Fruit fly (Drosophila melanogaster) whole organism, embryonic: ENCODE measurements around the gene dgrn.

ENCODE experiments used
- B-H2 ChIP-seq: fragments of 200-800 bp; sonication (Bioruptor generic); optimal IDR thresholded peaks from 2 replicates; lab custom pipeline; 2018; ENCODE audit warnings: missing biosample characterization, mild to moderate bottlenecking, missing genetic modification characterization
- BtbVII ChIP-seq: fragments of 200-800 bp; sonication (Bioruptor generic); optimal IDR thresholded peaks from 3 replicates; lab custom pipeline; 2017; ENCODE audit warnings: missing biosample characterization, mild to moderate bottlenecking, missing genetic modification characterization
- CG10209 ChIP-seq: fragments of 200-800 bp; sonication (Bioruptor generic); optimal IDR thresholded peaks from 3 replicates; lab custom pipeline; 2017; ENCODE audit warnings: missing biosample characterization, mild to moderate bottlenecking, missing genetic modification characterization, missing genetic modification reagents
- CG11456 ChIP-seq: fragments of 200-800 bp; sonication (Bioruptor generic); IDR thresholded peaks from 3 replicates; pipeline ENCODE4 v1.3.6; 2022; ENCODE audit warnings: missing biosample characterization, missing genetic modification characterization
- CG11723 ChIP-seq: fragments of 200-800 bp; sonication (Bioruptor generic); optimal IDR thresholded peaks from 2 replicates; lab custom pipeline; 2017; ENCODE audit warnings: missing biosample characterization, mild to moderate bottlenecking, missing genetic modification characterization
- CG14710 ChIP-seq: fragments of 200-800 bp; sonication (Bioruptor generic); optimal IDR thresholded peaks from 3 replicates; lab custom pipeline; 2019; ENCODE audit warnings: missing biosample characterization, mild to moderate bottlenecking, missing genetic modification characterization, moderate library complexity
- CG15479 ChIP-seq: fragments of 200-800 bp; sonication (Bioruptor generic); optimal IDR thresholded peaks from 3 replicates; lab custom pipeline; 2019; ENCODE audit warnings: missing biosample characterization, mild to moderate bottlenecking, missing genetic modification characterization, moderate library complexity
- CG17385 ChIP-seq: fragments of 200-800 bp; sonication (Bioruptor generic); optimal IDR thresholded peaks from 3 replicates; lab custom pipeline; 2018; ENCODE audit warnings: missing biosample characterization, mild to moderate bottlenecking, missing genetic modification characterization
- CG2199 ChIP-seq: fragments of 200-800 bp; sonication (Bioruptor generic); IDR thresholded peaks from 3 replicates; pipeline ENCODE4 v1.3.6; 2022; ENCODE audit warnings: missing biosample characterization, missing genetic modification characterization
- CG30020 ChIP-seq: fragments of 200-800 bp; optimal IDR thresholded peaks from 2 replicates; lab custom pipeline; 2019; ENCODE audit warnings: missing biosample characterization, mild to moderate bottlenecking, missing genetic modification characterization, moderate library complexity
- CG31388 ChIP-seq: fragments of 200-800 bp; sonication (Bioruptor generic); optimal IDR thresholded peaks from 2 replicates; lab custom pipeline; 2016; ENCODE audit warnings: missing biosample characterization, missing genetic modification characterization
- CG4617 ChIP-seq: fragments of 200-800 bp; sonication (Bioruptor generic); optimal IDR thresholded peaks from 3 replicates; lab custom pipeline; 2016; ENCODE audit warnings: missing biosample characterization, missing genetic modification characterization, borderline replicate concordance
- CG6254 ChIP-seq: fragments of 200-800 bp; sonication (Bioruptor generic); optimal IDR thresholded peaks from 3 replicates; lab custom pipeline; 2017; ENCODE audit warnings: mild to moderate bottlenecking, missing biosample characterization, missing genetic modification reagents, missing genetic modification characterization
- CG7928 ChIP-seq: fragments of 200-800 bp; sonication (Bioruptor generic); optimal IDR thresholded peaks from 2 replicates; lab custom pipeline; 2017; ENCODE audit warnings: missing biosample characterization, mild to moderate bottlenecking, missing genetic modification characterization
- CG9727 ChIP-seq: fragments of 200-800 bp; sonication (Bioruptor generic); optimal IDR thresholded peaks from 3 replicates; lab custom pipeline; 2017; ENCODE audit warnings: missing biosample characterization, mild to moderate bottlenecking, missing genetic modification characterization
- Chrac-16 ChIP-seq: fragments of 200-800 bp; sonication (Bioruptor generic); optimal IDR thresholded peaks from 3 replicates; lab custom pipeline; 2016; ENCODE audit warnings: missing biosample characterization, missing genetic modification characterization
- D ChIP-seq, 2 experiments: fragments of 200-800 bp in 1 of 2; fragments of >200 bp in 1 of 2; sonication (Bioruptor generic) in 1 of 2; optimal IDR thresholded peaks; 2 replicates in 1 of 2; 3 replicates in 1 of 2; lab custom pipeline; 2017; ENCODE audit warnings: mild to moderate bottlenecking in 1 of 2, missing biosample characterization in 1 of 2, missing genetic modification characterization in 1 of 2, missing genetic modification reagents in 1 of 2
- Dp ChIP-seq: fragments of 200-800 bp; sonication (Bioruptor generic); optimal IDR thresholded peaks from 2 replicates; lab custom pipeline; 2018; ENCODE audit warnings: missing biosample characterization, mild to moderate bottlenecking, missing genetic modification characterization, moderate library complexity
- HLH3B ChIP-seq: fragments of 200-800 bp; sonication (Bioruptor generic); IDR thresholded peaks from 2 replicates; pipeline ENCODE4 v1.3.6; 2022; ENCODE audit warnings: missing biosample characterization, missing genetic modification characterization
- Hey ChIP-seq: fragments of 200-800 bp; sonication (Bioruptor generic); optimal IDR thresholded peaks from 3 replicates; lab custom pipeline; 2018; ENCODE audit warnings: missing biosample characterization, mild to moderate bottlenecking, missing genetic modification characterization
- Hmx ChIP-seq: fragments of 200-800 bp; sonication (Bioruptor generic); optimal IDR thresholded peaks from 2 replicates; lab custom pipeline; 2016; ENCODE audit warnings: missing biosample characterization, missing genetic modification characterization
- Lpt ChIP-seq: fragments of >200 bp; optimal IDR thresholded peaks from 2 replicates; lab custom pipeline; 2018; ENCODE audit warnings: missing biosample characterization, missing genetic modification characterization
- Med ChIP-seq: fragments of 200-800 bp; sonication (Bioruptor generic); peaks from one replicate; lab custom pipeline; 2016; ENCODE audit warnings: missing biosample characterization, missing genetic modification characterization, mild to moderate bottlenecking, inconsistent platforms, moderate library complexity
- NC2β ChIP-seq: fragments of 200-800 bp; sonication (Bioruptor generic); optimal IDR thresholded peaks from 2 replicates; lab custom pipeline; 2016; ENCODE audit warnings: missing biosample characterization, missing genetic modification characterization
- Sry-δ ChIP-seq: fragments of 200-800 bp; sonication (Bioruptor generic); optimal IDR thresholded peaks from 2 replicates; lab custom pipeline; 2016; ENCODE audit warnings: missing biosample characterization, missing genetic modification characterization
- Tbp ChIP-seq: fragments of >200 bp; optimal IDR thresholded peaks from 2 replicates; lab custom pipeline; 2018; ENCODE audit warnings: missing biosample characterization, missing genetic modification characterization
- ara ChIP-seq: fragments of 200-800 bp; sonication (Bioruptor generic); IDR thresholded peaks from 2 replicates; pipeline ENCODE4 v1.3.6; 2022; ENCODE audit warnings: missing biosample characterization, missing genetic modification characterization
- ato ChIP-seq: fragments of 200-800 bp; sonication (Bioruptor generic); IDR thresholded peaks from 2 replicates; pipeline ENCODE4 v1.3.6; 2022; ENCODE audit warnings: missing biosample characterization, missing genetic modification characterization; ENCODE audit not compliant: partially characterized antibody
- br ChIP-seq: fragments of >200 bp; optimal IDR thresholded peaks from 2 replicates; lab custom pipeline; 2017
- cg ChIP-seq: fragments of 200-800 bp; sonication (Bioruptor generic); optimal IDR thresholded peaks from 3 replicates; lab custom pipeline; 2019; ENCODE audit warnings: missing biosample characterization, mild to moderate bottlenecking, missing genetic modification characterization, moderate library complexity
- chn ChIP-seq: fragments of 200-800 bp; sonication (Bioruptor generic); optimal IDR thresholded peaks from 2 replicates; lab custom pipeline; 2016; ENCODE audit warnings: missing biosample characterization, missing genetic modification characterization
- disco-r ChIP-seq: fragments of 200-800 bp; sonication (Bioruptor generic); optimal IDR thresholded peaks from 2 replicates; lab custom pipeline; 2016; ENCODE audit warnings: missing biosample characterization, missing genetic modification characterization
- dm ChIP-seq: fragments of 200-800 bp; sonication (Bioruptor generic); optimal IDR thresholded peaks from 3 replicates; lab custom pipeline; 2016; ENCODE audit warnings: missing biosample characterization, missing genetic modification characterization
- ems ChIP-seq: fragments of 200-800 bp; sonication (Bioruptor generic); optimal IDR thresholded peaks from 3 replicates; lab custom pipeline; 2016; ENCODE audit warnings: missing biosample characterization, missing genetic modification characterization
- gsb-n ChIP-seq: fragments of 200-800 bp; sonication (Bioruptor generic); optimal IDR thresholded peaks from 3 replicates; lab custom pipeline; 2018; ENCODE audit warnings: missing biosample characterization, mild to moderate bottlenecking, missing genetic modification characterization
- gt ChIP-seq: fragments of 200-800 bp; sonication (Bioruptor generic); IDR thresholded peaks from 2 replicates; pipeline ENCODE4 v1.3.6; 2022; ENCODE audit warnings: missing biosample characterization, missing genetic modification characterization
- hkb ChIP-seq, 2 experiments: fragments of 200-800 bp in 1 of 2; fragments of >200 bp in 1 of 2; sonication (Bioruptor generic) in 1 of 2; IDR thresholded peaks in 1 of 2; optimal IDR thresholded peaks in 1 of 2; 2 replicates each; pipeline versions ENCODE4 v1.3.6 to Lab custom; 2017 to 2022; ENCODE audit warnings: missing biosample characterization in 1 of 2, missing genetic modification characterization in 1 of 2
- jigr1 ChIP-seq: fragments of 200-800 bp; sonication (Bioruptor generic); IDR thresholded peaks from 3 replicates; pipeline ENCODE4 v1.3.6; 2022; ENCODE audit warnings: missing biosample characterization, missing genetic modification characterization
- nmo ChIP-seq: fragments of 200-800 bp; sonication (Bioruptor generic); optimal IDR thresholded peaks from 2 replicates; lab custom pipeline; 2018; ENCODE audit warnings: missing biosample characterization, mild to moderate bottlenecking, missing genetic modification characterization, moderate library complexity
- pum ChIP-seq: fragments of 200-800 bp; sonication (Bioruptor generic); optimal IDR thresholded peaks from 2 replicates; lab custom pipeline; 2016; ENCODE audit warnings: missing biosample characterization, missing genetic modification characterization
- ranshi ChIP-seq: fragments of 200-800 bp; sonication (Bioruptor generic); IDR thresholded peaks from 2 replicates; pipeline ENCODE4 v1.3.6; 2022; ENCODE audit warnings: missing biosample characterization, missing genetic modification characterization
- row ChIP-seq: fragments of 200-800 bp; sonication (Bioruptor generic); IDR thresholded peaks from 3 replicates; pipeline ENCODE4 v1.3.6; 2022; ENCODE audit warnings: missing biosample characterization, missing genetic modification characterization
- sr ChIP-seq: fragments of 200-800 bp; sonication (Bioruptor generic); IDR thresholded peaks from 3 replicates; pipeline ENCODE4 v1.3.6; 2022; ENCODE audit warnings: missing biosample characterization, missing genetic modification characterization
- tio ChIP-seq: fragments of 200-800 bp; sonication (Bioruptor generic); optimal IDR thresholded peaks from 2 replicates; lab custom pipeline; 2017; ENCODE audit warnings: missing biosample characterization, missing genetic modification characterization, inconsistent platforms
- vvl ChIP-seq: fragments of 200-800 bp; sonication (Bioruptor generic); IDR thresholded peaks from 2 replicates; pipeline ENCODE4 v1.3.6; 2022; ENCODE audit warnings: missing biosample characterization, missing genetic modification characterization
- yki ChIP-seq: fragments of >200 bp; optimal IDR thresholded peaks from 3 replicates; lab custom pipeline; 2018
- zfh1 ChIP-seq: fragments of 200-800 bp; sonication (Bioruptor generic); IDR thresholded peaks from 3 replicates; pipeline ENCODE4 v1.3.6; 2022; ENCODE audit warnings: missing biosample characterization, missing genetic modification characterization

The dgrn gene

DNA sequence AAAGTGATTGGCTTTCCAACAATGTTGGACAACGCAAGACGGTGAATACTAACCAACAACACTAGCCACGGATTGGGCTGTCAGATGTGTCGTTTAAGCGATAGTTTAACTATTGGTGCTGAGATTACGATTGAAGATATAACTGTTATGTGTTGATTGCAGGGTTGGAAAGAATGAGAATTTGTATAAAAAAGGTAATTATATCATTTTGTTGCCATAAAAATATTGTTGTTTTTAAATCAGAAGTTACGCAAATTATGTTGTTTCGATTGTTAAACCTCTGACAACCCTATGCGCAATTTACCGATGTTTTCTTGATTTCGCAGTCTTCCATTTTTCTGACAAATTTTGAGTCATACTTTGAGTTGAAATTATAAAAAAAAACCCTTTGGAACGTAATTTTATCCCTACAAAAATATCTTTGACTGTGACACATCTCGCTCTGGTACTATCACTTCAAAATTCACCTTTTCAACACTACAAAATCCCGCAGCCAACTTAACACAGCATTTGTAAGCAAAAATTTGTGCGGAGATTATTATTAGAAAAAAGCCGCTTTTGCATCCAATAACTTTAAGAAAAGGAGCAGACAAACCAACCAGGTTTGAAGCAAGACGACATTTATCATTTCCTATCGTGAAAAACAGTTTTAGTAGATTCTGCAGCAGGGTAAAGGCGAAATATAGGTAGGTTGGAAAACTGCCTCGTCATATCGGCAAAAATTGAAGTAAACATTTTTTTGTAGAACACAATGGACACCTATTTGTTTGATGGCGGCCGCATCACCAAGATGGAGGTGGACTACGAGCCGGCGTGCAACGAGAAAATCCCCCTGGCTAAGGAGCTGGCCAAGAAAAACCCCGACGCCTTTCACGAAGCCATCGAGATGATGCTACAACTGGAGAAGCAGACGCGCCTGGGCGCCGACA lies 35.1 kb upstream of the dgrn start, which contains the start of the genes Hat1 and Rpn5 (continued):
- peak; percentile 80 for TF ChIP-seq Chrac-16 (GFP tag; lab: Kevin White, UChicago)
- TF ChIP-seq Hey (tag; lab: Kevin White, UChicago): peak; percentile 21
- peak; percentile 77 for TF ChIP-seq CG10209 (GFP tag; lab: Kevin White, UChicago)
- TF ChIP-seq chn (GFP tag; lab: Kevin White, UChicago): peak; percentile 91
- TF ChIP-seq CG9727: peak; percentile 87
- peak; percentile 42 for TF ChIP-seq CG30020 (tag; lab: Kevin White, UChicago)
- no peak for TF ChIP-seq ara
- TF ChIP-seq CG11723 (GFP tag; lab: Kevin White, UChicago): peak; percentile 57

- TF ChIP-seq tio (GFP tag; lab: Kevin White, UChicago): peak; percentile 98
- peak; percentile 98 for TF ChIP-seq disco-r (GFP tag; lab: Kevin White, UChicago)
- peak; percentile 97 for TF ChIP-seq HLH3B (GFP tag; lab: Robert Waterston, UW)
- no peak for TF ChIP-seq hkb (optimal IDR thresholded peaks at IDR 0.05; lab: Kevin White, UChicago)
- TF ChIP-seq hkb (GFP tag; IDR thresholded peaks at IDR 0.05; lab: Robert Waterston, UW): peak; percentile 98
- peak; percentile 100 for TF ChIP-seq Med (GFP tag; lab: Kevin White, UChicago)
- peak; percentile 95 for TF ChIP-seq Hmx (GFP tag; lab: Kevin White, UChicago)
- no peak for TF ChIP-seq yki (lab: Kevin White, UChicago)
- TF ChIP-seq jigr1 (GFP tag; lab: Robert Waterston, UW): peak; percentile 95
- peak; percentile 98 for TF ChIP-seq nmo
- TF ChIP-seq Lpt (GFP tag; lab: Kevin White, UChicago): no peak
- TF ChIP-seq dm: peak; percentile 97
- no peak for TF ChIP-seq cg (GFP tag; lab: Kevin White, UChicago)
- TF ChIP-seq CG2199: peak; percentile 85; the same call in 2 of the 3 replicates
- peak; percentile 97 for TF ChIP-seq B-H2 (GFP tag; lab: Kevin White, UChicago)
- TF ChIP-seq ato (GFP tag; lab: Robert Waterston, UW): no peak
- peak; percentile 98 for TF ChIP-seq NC2β (GFP tag; lab: Kevin White, UChicago)
- TF ChIP-seq gt (GFP tag; lab: Robert Waterston, UW): peak; percentile 91
- peak; percentile 98 for TF ChIP-seq ranshi (GFP tag; lab: Robert Waterston, UW)
- peak; percentile 86; the same call in 2 of the 3 replicates for TF ChIP-seq sr (GFP tag; lab: Robert Waterston, UW)
- peak; percentile 96 for TF ChIP-seq gsb-n (tag; lab: Kevin White, UChicago)
- TF ChIP-seq CG6254 (GFP tag; lab: Kevin White, UChicago): peak; percentile 93
- TF ChIP-seq zfh1 (GFP tag; lab: Robert Waterston, UW): peak; percentile 98
- TF ChIP-seq CG31388: peak; percentile 95
- peak; percentile 99 for TF ChIP-seq row (GFP tag; lab: Robert Waterston, UW)
- peak; percentile 99 for TF ChIP-seq ems (GFP tag; lab: Kevin White, UChicago)
- peak; percentile 98 for TF ChIP-seq CG4617 (GFP tag; lab: Kevin White, UChicago)
- peak; percentile 52 for TF ChIP-seq Dp (GFP tag; lab: Kevin White, UChicago)
- TF ChIP-seq CG17385 (GFP tag; lab: Kevin White, UChicago): peak; percentile 99
- TF ChIP-seq Sry-δ (GFP tag; lab: Kevin White, UChicago): peak; percentile 81
- peak; percentile 98 for TF ChIP-seq CG11456 (GFP tag; lab: Robert Waterston, UW)
- TF ChIP-seq vvl (GFP tag; lab: Robert Waterston, UW): peak; percentile 98
- TF ChIP-seq pum (GFP tag; lab: Kevin White, UChicago): peak; percentile 98
- no peak for TF ChIP-seq br (lab: Kevin White, UChicago)
- TF ChIP-seq Tbp (GFP tag; lab: Kevin White, UChicago): no peak
- peak; percentile 98 for TF ChIP-seq BtbVII (GFP tag; lab: Kevin White, UChicago)
- TF ChIP-seq D (optimal IDR thresholded peaks at IDR 0.05; lab: Kevin White, UChicago): no peak
- TF ChIP-seq D (GFP tag; optimal IDR thresholded peaks at IDR 0.05; lab: Kevin White, UChicago): peak; percentile 96
- TF ChIP-seq CG7928 (GFP tag; lab: Kevin White, UChicago): peak; percentile 80
- peak; percentile 96 for TF ChIP-seq CG14710 (tag; lab: Kevin White, UChicago)
- TF ChIP-seq CG15479 (GFP tag; lab: Kevin White, UChicago): peak; percentile 73
Observed at dm6 chr3R:5791497-5791896, 32.9 kb upstream of the dgrn start, which contains the start of gene Hpf1. Gene Hpf1, plus strand, starts transcription at chr3R:5791879.
